Worm (Caenorhabditis elegans) whole organism, mixed stage, embryonic: ENCODE results near the gene tbb-1.

Experiments
- M03D4.4 ChIP-seq: sonication (generic microtip); optimal IDR thresholded peaks from 2 replicates; lab custom pipeline; 2017; ENCODE audit warnings: mild to moderate bottlenecking, missing genetic modification characterization, missing compliant biosample characterization
- bed-3 ChIP-seq: fragments of 200-800 bp; sonication (Bioruptor generic); optimal IDR thresholded peaks from 3 replicates; lab custom pipeline; 2018; ENCODE audit warnings: mild to moderate bottlenecking, missing genetic modification characterization, moderate library complexity, missing compliant biosample characterization
- blmp-1 ChIP-seq: fragments of 150-350 bp; optimal IDR thresholded peaks from 2 replicates; lab custom pipeline; 2014; ENCODE audit warnings: missing biosample characterization, missing genetic modification characterization
- ceh-39 ChIP-seq: fragments of 150-350 bp; optimal IDR thresholded peaks from 2 replicates; lab custom pipeline; 2014; ENCODE audit warnings: missing biosample characterization, missing genetic modification characterization
- ceh-43 ChIP-seq: fragments of 200-800 bp; sonication (Bioruptor generic); optimal IDR thresholded peaks from 2 replicates; lab custom pipeline; 2018; ENCODE audit warnings: mild to moderate bottlenecking, missing genetic modification characterization, moderate library complexity, missing compliant biosample characterization
- ceh-83 ChIP-seq: fragments of 200-800 bp; sonication (Bioruptor generic); optimal IDR thresholded peaks from 2 replicates; lab custom pipeline; 2018; ENCODE audit warnings: mild to moderate bottlenecking, missing genetic modification characterization, missing compliant biosample characterization
- ces-1 ChIP-seq: fragments of 150-350 bp; optimal IDR thresholded peaks from 2 replicates; lab custom pipeline; 2014; ENCODE audit warnings: missing biosample characterization, missing genetic modification reagents, missing genetic modification characterization
- drap-1 ChIP-seq: fragments of 200-800 bp; sonication (Bioruptor generic); optimal IDR thresholded peaks from 3 replicates; lab custom pipeline; 2018; ENCODE audit warnings: mild to moderate bottlenecking, missing genetic modification characterization, missing compliant biosample characterization
- elt-1 ChIP-seq: sonication (generic microtip); optimal IDR thresholded peaks from 2 replicates; lab custom pipeline; 2017; ENCODE audit warnings: missing genetic modification characterization, mild to moderate bottlenecking, missing compliant biosample characterization, antibody characterized with exemption, moderate library complexity, borderline replicate concordance; ENCODE audit not compliant: insufficient read depth
- elt-3 ChIP-seq: fragments of 150-350 bp; optimal IDR thresholded peaks from 2 replicates; lab custom pipeline; 2014; ENCODE audit warnings: missing biosample characterization, missing genetic modification characterization
- ham-2 ChIP-seq: fragments of 200-800 bp; sonication (Bioruptor generic); optimal IDR thresholded peaks from 2 replicates; lab custom pipeline; 2018; ENCODE audit warnings: mild to moderate bottlenecking, missing genetic modification characterization, missing compliant biosample characterization
- hlh-1 ChIP-seq: fragments of 150-350 bp; optimal IDR thresholded peaks from 2 replicates; lab custom pipeline; 2014; ENCODE audit warnings: missing biosample characterization, missing genetic modification reagents, missing genetic modification characterization
- lin-13 ChIP-seq: fragments of 150-350 bp; optimal IDR thresholded peaks from 2 replicates; lab custom pipeline; 2014; ENCODE audit warnings: missing biosample characterization, missing genetic modification characterization
- lin-32 ChIP-seq: fragments of 200-800 bp; sonication (Bioruptor generic); optimal IDR thresholded peaks from 2 replicates; lab custom pipeline; 2018; ENCODE audit warnings: mild to moderate bottlenecking, missing genetic modification characterization, missing compliant biosample characterization
- lsy-2 ChIP-seq: fragments of 150-350 bp; optimal IDR thresholded peaks from 2 replicates; lab custom pipeline; 2014; ENCODE audit warnings: missing biosample characterization, missing genetic modification characterization
- mab-5 ChIP-seq: fragments of 150-350 bp; optimal IDR thresholded peaks from 2 replicates; lab custom pipeline; 2014; ENCODE audit warnings: missing biosample characterization, missing genetic modification characterization
- mep-1 ChIP-seq: fragments of 150-350 bp; optimal IDR thresholded peaks from 2 replicates; lab custom pipeline; 2017; ENCODE audit warnings: missing biosample characterization, missing genetic modification reagents, missing genetic modification characterization, inconsistent platforms
- mls-2 ChIP-seq: sonication (generic microtip); optimal IDR thresholded peaks from 2 replicates; lab custom pipeline; 2016; ENCODE audit warnings: mild to moderate bottlenecking, missing genetic modification characterization, moderate library complexity, missing compliant biosample characterization
- nhr-12 ChIP-seq: fragments of 150-350 bp; optimal IDR thresholded peaks from 2 replicates; lab custom pipeline; 2014; ENCODE audit warnings: missing biosample characterization, missing genetic modification characterization
- nhr-2 ChIP-seq: fragments of 150-350 bp; optimal IDR thresholded peaks from 2 replicates; lab custom pipeline; 2014; ENCODE audit warnings: missing biosample characterization, missing genetic modification characterization
- nhr-237 ChIP-seq: fragments of 150-350 bp; optimal IDR thresholded peaks from 2 replicates; lab custom pipeline; 2014; ENCODE audit warnings: missing biosample characterization, missing genetic modification characterization
- nhr-28 ChIP-seq: fragments of 150-350 bp; optimal IDR thresholded peaks from 2 replicates; lab custom pipeline; 2014; ENCODE audit warnings: missing biosample characterization, missing genetic modification characterization
- nhr-76 ChIP-seq: sonication (generic microtip); optimal IDR thresholded peaks from 2 replicates; lab custom pipeline; 2017; ENCODE audit warnings: missing biosample characterization, missing genetic modification characterization
- pha-4 ChIP-seq: fragments of 150-350 bp; optimal IDR thresholded peaks from 2 replicates; lab custom pipeline; 2018; ENCODE audit warnings: missing biosample characterization, missing genetic modification reagents, missing genetic modification characterization
- sem-2 ChIP-seq: fragments of 200-800 bp; sonication (Bioruptor generic); optimal IDR thresholded peaks from 2 replicates; lab custom pipeline; 2018; ENCODE audit warnings: mild to moderate bottlenecking, missing genetic modification characterization, missing compliant biosample characterization
- snpc-4 ChIP-seq: fragments of 150-350 bp; optimal IDR thresholded peaks from 2 replicates; lab custom pipeline; 2014; ENCODE audit warnings: missing biosample characterization, missing genetic modification characterization
- sptf-1 ChIP-seq: sonication (generic microtip); optimal IDR thresholded peaks from 2 replicates; lab custom pipeline; 2017; ENCODE audit warnings: mild to moderate bottlenecking, missing genetic modification characterization, moderate library complexity, missing compliant biosample characterization
- tbx-8 ChIP-seq: fragments of 200-800 bp; sonication (Bioruptor generic); optimal IDR thresholded peaks from 2 replicates; lab custom pipeline; 2018; ENCODE audit warnings: mild to moderate bottlenecking, missing genetic modification characterization, moderate library complexity, missing compliant biosample characterization
- unc-120 ChIP-seq: sonication (generic microtip); optimal IDR thresholded peaks from 2 replicates; lab custom pipeline; 2017; ENCODE audit warnings: missing genetic modification characterization, missing compliant biosample characterization; ENCODE audit not compliant: poor library complexity, severe bottlenecking
- unc-39 ChIP-seq: fragments of 150-350 bp; optimal IDR thresholded peaks from 2 replicates; lab custom pipeline; 2014; ENCODE audit warnings: missing biosample characterization, missing genetic modification characterization
- unc-62 ChIP-seq: fragments of 150-350 bp; optimal IDR thresholded peaks from 2 replicates; lab custom pipeline; 2014; ENCODE audit warnings: missing biosample characterization, missing genetic modification reagents, missing genetic modification characterization
- zip-8 ChIP-seq: fragments of 150-350 bp; optimal IDR thresholded peaks from 2 replicates; lab custom pipeline; 2014; ENCODE audit warnings: missing biosample characterization, missing genetic modification characterization
- ztf-11 ChIP-seq: fragments of 150-350 bp; optimal IDR thresholded peaks from 2 replicates; lab custom pipeline; 2014; ENCODE audit warnings: missing biosample characterization, missing genetic modification characterization

The tbb-1 gene

DNA sequence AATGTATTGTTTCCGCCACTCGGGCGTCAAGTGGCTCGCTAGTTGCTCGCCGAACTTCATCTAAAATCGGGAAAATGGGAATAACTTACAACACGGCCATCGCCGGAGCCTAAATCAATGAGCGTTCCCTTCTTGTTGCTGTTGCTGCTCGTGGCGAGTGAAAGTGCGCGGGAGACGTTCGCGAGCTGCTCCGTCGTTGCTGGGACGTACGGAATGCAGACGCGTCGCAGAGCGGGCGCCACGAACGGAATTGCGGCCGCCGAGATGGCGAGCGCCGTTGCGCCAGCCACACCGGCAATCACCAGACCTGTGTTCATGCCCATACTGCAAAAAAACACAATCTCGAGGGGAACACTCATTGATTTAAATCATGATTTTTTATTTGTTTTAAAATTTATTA lies 35.8 kb downstream of the tbb-1 start:
- TF ChIP-seq M03D4.4 = no peak
- no peak for TF ChIP-seq elt-3 (tag; lab: Kevin White, UChicago)
- no peak for TF ChIP-seq pha-4 (tag; lab: Kevin White, UChicago)
- TF ChIP-seq ceh-43 = no peak
- no peak for TF ChIP-seq unc-62 (GFP tag; lab: Kevin White, UChicago)
- no peak for TF ChIP-seq nhr-12
- no peak for TF ChIP-seq sem-2 (GFP tag; lab: Kevin White, UChicago)
- TF ChIP-seq ces-1 = no peak
- no peak for TF ChIP-seq ham-2
- no peak for TF ChIP-seq lin-13 (tag; lab: Kevin White, UChicago)
- no peak for TF ChIP-seq unc-39 (tag; lab: Kevin White, UChicago)
- no peak for TF ChIP-seq ceh-39
- TF ChIP-seq nhr-76 = no peak
- no peak for TF ChIP-seq zip-8 (tag; lab: Kevin White, UChicago)

DNA sequence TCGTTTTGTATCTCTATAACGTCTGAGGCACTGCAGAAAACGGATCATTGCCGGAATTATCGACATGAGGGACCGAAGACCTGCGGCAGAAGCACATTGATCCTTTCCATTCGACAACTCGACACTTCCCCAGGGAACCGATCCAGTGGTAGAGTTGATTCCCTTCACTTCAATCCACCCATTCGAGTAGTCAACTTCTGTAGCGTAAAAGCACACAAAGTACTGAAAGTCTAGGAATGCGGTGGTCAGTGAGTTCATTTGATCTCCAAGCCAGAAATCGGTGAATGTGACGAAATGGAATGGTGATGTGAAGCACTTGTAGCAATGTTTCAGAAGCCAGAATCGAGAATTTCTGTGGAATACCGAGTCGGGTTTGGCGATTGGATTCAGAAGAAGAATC lies 37.7 kb downstream of the tbb-1 start:
- TF ChIP-seq nhr-2 (tag; lab: Kevin White, UChicago) (no peak), mls-2 (tag; lab: Kevin White, UChicago) (no peak), snpc-4 (no peak), sem-2 (GFP tag; lab: Kevin White, UChicago) (no peak), ham-2 (no peak), lin-13 (tag; lab: Kevin White, UChicago) (no peak), ztf-11 (tag; lab: Kevin White, UChicago) (no peak), drap-1 (GFP tag; lab: Kevin White, UChicago) (no peak), sptf-1 (tag; lab: Kevin White, UChicago) (no peak), nhr-12 (no peak), ceh-83 (no peak), mab-5 (tag; lab: Kevin White, UChicago) (no peak), ceh-43 (no peak), unc-120 (tag; lab: Kevin White, UChicago) (no peak), mep-1 (tag; lab: Kevin White, UChicago) (no peak), unc-39 (tag; lab: Kevin White, UChicago) (no peak), pha-4 (tag; lab: Kevin White, UChicago) (no peak), lin-32 (GFP tag; lab: Kevin White, UChicago) (no peak), elt-3 (tag; lab: Kevin White, UChicago) (no peak), bed-3 (GFP tag; lab: Kevin White, UChicago) (no peak)

- TF ChIP-seq M03D4.4 (no peak), ceh-39 (no peak), mab-5 (tag; lab: Kevin White, UChicago) (no peak), unc-120 (tag; lab: Kevin White, UChicago) (no peak), ceh-43 (no peak), nhr-76 (no peak), mep-1 (tag; lab: Kevin White, UChicago) (no peak), blmp-1 (tag; lab: Kevin White, UChicago) (no peak), lin-32 (GFP tag; lab: Kevin White, UChicago) (no peak)
These were observed 38.4 kb downstream of the tbb-1 start for ce11 chrIII:10703833-10704232.

- TF ChIP-seq nhr-2 (tag; lab: Kevin White, UChicago) (no peak), ceh-43 (no peak), mep-1 (tag; lab: Kevin White, UChicago) (no peak), lin-32 (GFP tag; lab: Kevin White, UChicago) (no peak), ceh-83 (no peak), tbx-8 (GFP tag; lab: Kevin White, UChicago) (no peak), hlh-1 (tag; lab: Kevin White, UChicago) (no peak), snpc-4 (no peak), M03D4.4 (no peak), sem-2 (GFP tag; lab: Kevin White, UChicago) (no peak), nhr-237 (tag; lab: Kevin White, UChicago) (no peak), nhr-76 (no peak), blmp-1 (tag; lab: Kevin White, UChicago) (no peak), drap-1 (GFP tag; lab: Kevin White, UChicago) (no peak), bed-3 (GFP tag; lab: Kevin White, UChicago) (no peak)
- TF ChIP-seq, all 35 proteins: peak for 0
These were observed 39.4 kb downstream of the tbb-1 start for ce11 chrIII:10702805-10703204.

- TF ChIP-seq nhr-2 (tag; lab: Kevin White, UChicago) = no peak
- no peak for TF ChIP-seq nhr-76
- no peak for TF ChIP-seq lsy-2 (tag; lab: Kevin White, UChicago)
- TF ChIP-seq mep-1 (tag; lab: Kevin White, UChicago) = no peak
- TF ChIP-seq snpc-4 = no peak
- TF ChIP-seq nhr-12 = no peak
- TF ChIP-seq elt-3 (tag; lab: Kevin White, UChicago) = no peak
- TF ChIP-seq ceh-39 = no peak
- no peak for TF ChIP-seq hlh-1 (tag; lab: Kevin White, UChicago)
- no peak for TF ChIP-seq unc-120 (tag; lab: Kevin White, UChicago)
- no peak for TF ChIP-seq nhr-28
- TF ChIP-seq elt-1 = no peak
- TF ChIP-seq ham-2 = no peak
These were observed 41.8 kb downstream of the tbb-1 start, which contains the start of gene Y39A1A.20 for ce11 chrIII:10700460-10700859. TSS of gene Y39A1A.20 (minus strand) at chrIII:10700560.
